Worm (Caenorhabditis elegans): Measurements from ENCODE around the gene F59B2.3.

- TF ChIP-seq grh-1 (GFP tag; IDR thresholded peaks at IDR 0.05) = no peak
- no peak for TF ChIP-seq skn-1 (tag; optimal IDR thresholded peaks at IDR 0.05)
- no peak for TF ChIP-seq pqm-1 (tag; optimal IDR thresholded peaks at IDR 0.05)
- no peak for TF ChIP-seq F16B12.6 (tag; optimal IDR thresholded peaks at IDR 0.05)
- no peak for TF ChIP-seq alr-1 (tag; optimal IDR thresholded peaks at IDR 0.05; ENCODE audit: borderline replicate concordance)
- TF ChIP-seq unc-130 (tag; optimal IDR thresholded peaks at IDR 0.05) = no peak
Measured at ce11 chrIII:9001899-9002298, 2.3 kb upstream of the F59B2.3 start, which contains the start of gene rpn-6.2.
